Fruit fly (Drosophila melanogaster): ENCODE results near the gene CG14676.

DNA sequence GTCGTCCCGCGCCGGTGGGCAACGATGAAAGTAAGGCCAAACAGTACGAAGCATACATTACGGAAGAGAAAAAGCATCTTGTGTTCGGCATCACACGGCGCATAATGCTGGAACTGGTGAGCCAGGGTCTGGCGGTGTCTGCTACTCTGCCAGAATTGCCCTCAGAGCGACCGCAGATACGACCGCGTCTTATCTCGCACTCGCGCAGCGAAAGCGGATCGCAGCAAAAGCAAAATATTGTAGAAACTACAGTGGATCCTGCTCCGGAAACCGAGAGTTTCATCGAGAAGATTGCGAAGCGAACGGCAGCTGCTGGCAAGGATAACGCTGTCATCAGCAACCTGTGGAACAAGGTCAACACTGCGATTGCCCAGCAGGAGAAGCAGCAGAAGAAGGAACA lies 49.3 kb upstream of the CG14676 start:
- TF ChIP-seq CTCF (optimal IDR thresholded peaks at IDR 0.05) (no peak), CG8478 (optimal IDR thresholded peaks at IDR 0.05) (no peak)
